Fruit fly (Drosophila melanogaster) whole organism, embryonic: ENCODE measurements around the gene mRpL48.

Source experiments
- Abd-B ChIP-seq: fragments of 200-800 bp; sonication (Bioruptor generic); optimal IDR thresholded peaks from 2 replicates; lab custom pipeline; 2018; ENCODE audit warnings: missing biosample characterization, mild to moderate bottlenecking, missing genetic modification characterization, moderate library complexity
- Asciz ChIP-seq: fragments of 200-800 bp; sonication (Bioruptor generic); optimal IDR thresholded peaks from 2 replicates; lab custom pipeline; 2017; ENCODE audit warnings: missing biosample characterization, mild to moderate bottlenecking, missing genetic modification characterization, missing genetic modification reagents
- CG10431 ChIP-seq: fragments of 200-800 bp; sonication (Bioruptor generic); optimal IDR thresholded peaks from 3 replicates; lab custom pipeline; 2018; ENCODE audit warnings: missing biosample characterization, mild to moderate bottlenecking, missing genetic modification characterization
- CG11504 ChIP-seq: fragments of 200-800 bp; sonication (Bioruptor generic); optimal IDR thresholded peaks from 3 replicates; lab custom pipeline; 2019; ENCODE audit warnings: missing biosample characterization, mild to moderate bottlenecking, missing genetic modification characterization, moderate library complexity
- CG13624 ChIP-seq: fragments of 200-800 bp; sonication (Bioruptor generic); optimal IDR thresholded peaks from 2 replicates; lab custom pipeline; 2016; ENCODE audit warnings: missing biosample characterization, missing genetic modification characterization
- CG14050 ChIP-seq: fragments of 200-800 bp; sonication (Bioruptor generic); IDR thresholded peaks from 3 replicates; pipeline ENCODE4 v1.3.6; 2022; ENCODE audit warnings: missing biosample characterization, missing genetic modification characterization
- CG14860 ChIP-seq: fragments of 200-800 bp; sonication (Bioruptor generic); IDR thresholded peaks from 3 replicates; pipeline ENCODE4 v1.3.6; 2022; ENCODE audit warnings: missing biosample characterization, missing genetic modification characterization; ENCODE audit not compliant: partially characterized antibody
- CG17802 ChIP-seq: fragments of 200-800 bp; sonication (Bioruptor generic); optimal IDR thresholded peaks from 2 replicates; lab custom pipeline; 2018; ENCODE audit warnings: missing biosample characterization, mild to moderate bottlenecking, missing genetic modification characterization, moderate library complexity
- CG18599 ChIP-seq: fragments of 200-800 bp; sonication (Bioruptor generic); optimal IDR thresholded peaks from 3 replicates; lab custom pipeline; 2017; ENCODE audit warnings: missing biosample characterization, missing genetic modification characterization, mild to moderate bottlenecking, moderate library complexity, missing genetic modification reagents
- CG2712 ChIP-seq: fragments of 200-800 bp; optimal IDR thresholded peaks from 3 replicates; lab custom pipeline; 2019; ENCODE audit warnings: missing biosample characterization, mild to moderate bottlenecking, missing genetic modification characterization, moderate library complexity
- CG30020 ChIP-seq: fragments of 200-800 bp; optimal IDR thresholded peaks from 2 replicates; lab custom pipeline; 2019; ENCODE audit warnings: missing biosample characterization, mild to moderate bottlenecking, missing genetic modification characterization, moderate library complexity
- CG6272 ChIP-seq: fragments of 200-800 bp; sonication (Bioruptor generic); IDR thresholded peaks from 2 replicates; pipeline ENCODE4 v1.3.6; 2022; ENCODE audit warnings: missing biosample characterization, missing genetic modification characterization
- CG6813 ChIP-seq: fragments of 200-800 bp; sonication (Bioruptor generic); optimal IDR thresholded peaks from 2 replicates; lab custom pipeline; 2017; ENCODE audit warnings: missing biosample characterization, missing genetic modification characterization, mild to moderate bottlenecking, moderate library complexity, missing genetic modification reagents
- CG9876 ChIP-seq: fragments of 200-800 bp; sonication (Bioruptor generic); optimal IDR thresholded peaks from 2 replicates; lab custom pipeline; 2016; ENCODE audit warnings: missing biosample characterization, missing genetic modification characterization
- CG9932 ChIP-seq: fragments of 200-800 bp; sonication (Bioruptor generic); IDR thresholded peaks from 2 replicates; pipeline ENCODE4 v1.3.6; 2022; ENCODE audit warnings: missing biosample characterization, missing genetic modification characterization
- Doc3 ChIP-seq: fragments of 200-800 bp; sonication (Bioruptor generic); IDR thresholded peaks from 3 replicates; pipeline ENCODE4 v1.3.6; 2022; ENCODE audit warnings: missing biosample characterization, missing genetic modification characterization; ENCODE audit not compliant: partially characterized antibody
- Drgx ChIP-seq: fragments of 200-800 bp; sonication (Bioruptor generic); IDR thresholded peaks from 2 replicates; pipeline ENCODE4 v1.3.6; 2022; ENCODE audit warnings: missing biosample characterization, missing genetic modification characterization
- Fer2 ChIP-seq: fragments of 200-800 bp; sonication (Bioruptor generic); optimal IDR thresholded peaks from 2 replicates; lab custom pipeline; 2018; ENCODE audit warnings: missing biosample characterization, mild to moderate bottlenecking, missing genetic modification characterization, moderate library complexity
- Gsc ChIP-seq: fragments of 200-800 bp; sonication (Bioruptor generic); IDR thresholded peaks from 2 replicates; pipeline ENCODE4 v1.3.6; 2022; ENCODE audit warnings: missing biosample characterization, missing genetic modification characterization
- HHEX ChIP-seq: fragments of 200-800 bp; sonication (Bioruptor generic); optimal IDR thresholded peaks from 3 replicates; lab custom pipeline; 2017; ENCODE audit warnings: missing biosample characterization, mild to moderate bottlenecking, missing genetic modification characterization, missing genetic modification reagents
- HLH54F ChIP-seq: fragments of 200-800 bp; sonication (Bioruptor generic); optimal IDR thresholded peaks from 3 replicates; lab custom pipeline; 2016; ENCODE audit warnings: missing biosample characterization, missing genetic modification characterization
- Lim3 ChIP-seq: fragments of 200-800 bp; sonication (Bioruptor generic); IDR thresholded peaks from 2 replicates; pipeline ENCODE4 v1.3.6; 2022; ENCODE audit warnings: missing biosample characterization, missing genetic modification characterization
- Lpt ChIP-seq: fragments of >200 bp; optimal IDR thresholded peaks from 2 replicates; lab custom pipeline; 2018; ENCODE audit warnings: missing biosample characterization, missing genetic modification characterization
- Nf-YC ChIP-seq: fragments of 200-800 bp; optimal IDR thresholded peaks from 3 replicates; lab custom pipeline; 2019; ENCODE audit warnings: missing biosample characterization, mild to moderate bottlenecking, missing genetic modification characterization, moderate library complexity
- Rx ChIP-seq: fragments of 200-800 bp; sonication (Bioruptor generic); IDR thresholded peaks from 2 replicates; pipeline ENCODE4 v1.3.6; 2022; ENCODE audit warnings: missing biosample characterization, missing genetic modification characterization
- Sry-δ ChIP-seq: fragments of 200-800 bp; sonication (Bioruptor generic); optimal IDR thresholded peaks from 2 replicates; lab custom pipeline; 2016; ENCODE audit warnings: missing biosample characterization, missing genetic modification characterization
- Stat92E ChIP-seq, 3 experiments: fragments of >200 bp in 2 of 3; fragments of 200-800 bp in 1 of 3; sonication (Bioruptor generic) in 1 of 3; optimal IDR thresholded peaks; 2 replicates each; lab custom pipeline; 2017 to 2019; ENCODE audit warnings: missing biosample characterization in 3 of 3, missing genetic modification characterization in 3 of 3, mild to moderate bottlenecking in 1 of 3, moderate library complexity in 1 of 3
- Tbp ChIP-seq: fragments of >200 bp; optimal IDR thresholded peaks from 2 replicates; lab custom pipeline; 2018; ENCODE audit warnings: missing biosample characterization, missing genetic modification characterization
- Xrp1 ChIP-seq: fragments of 200-800 bp; sonication (Bioruptor generic); IDR thresholded peaks from 2 replicates; pipeline ENCODE4 v1.3.6; 2022; ENCODE audit warnings: missing biosample characterization, missing genetic modification characterization
- amos ChIP-seq: fragments of 200-800 bp; sonication (Bioruptor generic); IDR thresholded peaks from 2 replicates; pipeline ENCODE4 v1.3.6; 2022; ENCODE audit warnings: missing biosample characterization, missing genetic modification characterization; ENCODE audit not compliant: partially characterized antibody
- aop ChIP-seq: fragments of 200-800 bp; sonication (Bioruptor generic); IDR thresholded peaks from 2 replicates; pipeline ENCODE4 v1.3.6; 2022; ENCODE audit warnings: missing biosample characterization, missing genetic modification characterization
- ap ChIP-seq: fragments of 200-800 bp; sonication (Bioruptor generic); IDR thresholded peaks from 2 replicates; pipeline ENCODE4 v1.3.6; 2022; ENCODE audit warnings: missing biosample characterization, missing genetic modification characterization
- ase ChIP-seq: fragments of 200-800 bp; sonication (Bioruptor generic); IDR thresholded peaks from 3 replicates; pipeline ENCODE4 v1.3.6; 2022; ENCODE audit warnings: missing biosample characterization, missing genetic modification characterization
- cato ChIP-seq: fragments of 200-800 bp; sonication (Bioruptor generic); optimal IDR thresholded peaks from 2 replicates; lab custom pipeline; 2016; ENCODE audit warnings: missing biosample characterization, missing genetic modification characterization, borderline replicate concordance
- cwo ChIP-seq: fragments of 200-800 bp; sonication (Bioruptor generic); optimal IDR thresholded peaks from 3 replicates; lab custom pipeline; 2017; ENCODE audit warnings: missing biosample characterization, missing genetic modification characterization, mild to moderate bottlenecking, moderate library complexity, missing genetic modification reagents
- dmrt11E ChIP-seq: fragments of 200-800 bp; sonication (Bioruptor generic); optimal IDR thresholded peaks from 3 replicates; lab custom pipeline; 2018; ENCODE audit warnings: missing biosample characterization, mild to moderate bottlenecking, missing genetic modification characterization, moderate library complexity
- dpn ChIP-seq, 2 experiments: fragments of 200-800 bp; sonication (Bioruptor generic); optimal IDR thresholded peaks; 3 replicates each; lab custom pipeline; 2016; ENCODE audit warnings: missing biosample characterization in 2 of 2, missing genetic modification characterization in 2 of 2
- dysf ChIP-seq: fragments of 200-800 bp; sonication (Bioruptor generic); IDR thresholded peaks from 3 replicates; pipeline ENCODE4 v1.3.6; 2022; ENCODE audit warnings: missing biosample characterization, missing genetic modification characterization
- esg ChIP-seq: fragments of 200-800 bp; sonication (Bioruptor generic); conservative IDR thresholded peaks from 2 replicates; pipeline ENCODE4 v1.3.6; 2022; ENCODE audit warnings: missing biosample characterization, missing genetic modification characterization
- grau ChIP-seq: fragments of 200-800 bp; optimal IDR thresholded peaks from 3 replicates; lab custom pipeline; 2019; ENCODE audit warnings: missing biosample characterization, mild to moderate bottlenecking, missing genetic modification characterization, moderate library complexity
- kah ChIP-seq: fragments of 200-800 bp; sonication (Bioruptor generic); optimal IDR thresholded peaks from 2 replicates; lab custom pipeline; 2018; ENCODE audit warnings: missing biosample characterization, mild to moderate bottlenecking, missing genetic modification characterization
- lmd ChIP-seq: fragments of 200-800 bp; sonication (Bioruptor generic); IDR thresholded peaks from 2 replicates; pipeline ENCODE4 v1.3.6; 2022; ENCODE audit warnings: missing biosample characterization, missing genetic modification characterization
- luna ChIP-seq: fragments of 200-800 bp; sonication (Bioruptor generic); optimal IDR thresholded peaks from 2 replicates; lab custom pipeline; 2016; ENCODE audit warnings: missing biosample characterization, missing genetic modification characterization
- nerfin-1 ChIP-seq: fragments of 200-800 bp; sonication (Bioruptor generic); optimal IDR thresholded peaks from 3 replicates; lab custom pipeline; 2019; ENCODE audit warnings: missing biosample characterization, mild to moderate bottlenecking, missing genetic modification characterization, moderate library complexity
- p53 ChIP-seq: fragments of 200-800 bp; sonication (Bioruptor generic); optimal IDR thresholded peaks from 2 replicates; lab custom pipeline; 2016; ENCODE audit warnings: missing biosample characterization, missing genetic modification characterization
- phol ChIP-seq: fragments of 200-800 bp; sonication (Bioruptor generic); optimal IDR thresholded peaks from 3 replicates; lab custom pipeline; 2018; ENCODE audit warnings: missing biosample characterization, mild to moderate bottlenecking, missing genetic modification characterization, moderate library complexity
- ranshi ChIP-seq: fragments of 200-800 bp; sonication (Bioruptor generic); IDR thresholded peaks from 2 replicates; pipeline ENCODE4 v1.3.6; 2022; ENCODE audit warnings: missing biosample characterization, missing genetic modification characterization
- row ChIP-seq: fragments of 200-800 bp; sonication (Bioruptor generic); IDR thresholded peaks from 3 replicates; pipeline ENCODE4 v1.3.6; 2022; ENCODE audit warnings: missing biosample characterization, missing genetic modification characterization
- sima ChIP-seq: fragments of 200-800 bp; sonication (Bioruptor generic); optimal IDR thresholded peaks from 2 replicates; lab custom pipeline; 2016; ENCODE audit warnings: missing biosample characterization, missing genetic modification characterization
- ssp ChIP-seq: fragments of 200-800 bp; sonication (Bioruptor generic); IDR thresholded peaks from 2 replicates; pipeline ENCODE4 v1.3.6; 2022; ENCODE audit warnings: missing biosample characterization, missing genetic modification characterization
- tio ChIP-seq: fragments of 200-800 bp; sonication (Bioruptor generic); optimal IDR thresholded peaks from 2 replicates; lab custom pipeline; 2017; ENCODE audit warnings: missing biosample characterization, missing genetic modification characterization, inconsistent platforms
- tx ChIP-seq: fragments of 200-800 bp; sonication (Bioruptor generic); optimal IDR thresholded peaks from 2 replicates; lab custom pipeline; 2016; ENCODE audit warnings: missing biosample characterization, missing genetic modification characterization

The mRpL48 gene

DNA sequence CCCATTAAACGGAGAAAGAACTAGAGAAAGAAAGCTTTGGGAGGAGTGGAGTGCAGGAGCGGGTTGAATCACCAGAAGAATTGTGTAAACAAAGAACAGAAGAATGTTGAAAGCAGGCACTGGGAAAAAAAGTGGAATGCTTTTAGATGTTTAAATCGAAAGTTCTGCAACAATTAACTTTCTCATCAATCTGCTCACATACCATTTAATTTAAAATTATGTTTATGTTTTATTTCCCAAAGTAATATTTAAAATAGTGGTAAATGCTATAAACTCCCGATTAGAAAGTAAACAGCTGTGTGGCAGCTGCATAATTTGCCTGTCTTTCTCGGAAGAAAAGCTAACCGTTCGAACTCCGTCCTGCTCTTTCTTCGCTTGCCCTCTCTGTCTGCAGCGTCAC is 27.8 kb downstream of the mRpL48 start (continued):
- TF ChIP-seq CG2712 (tag; lab: Kevin White, UChicago) (peak; percentile 58), Abd-B (no peak), kah (GFP tag; lab: Kevin White, UChicago) (no peak), CG6813 (GFP tag; lab: Kevin White, UChicago) (no peak), grau (tag; lab: Kevin White, UChicago) (peak; percentile 20), esg (GFP tag; lab: Robert Waterston, UW) (no peak), ap (GFP tag; lab: Robert Waterston, UW) (no peak), amos (GFP tag; lab: Robert Waterston, UW) (no peak), CG10431 (GFP tag; lab: Kevin White, UChicago) (no peak), Stat92E (GFP tag; optimal IDR thresholded peaks at IDR 0.05; lab: Kevin White, UChicago) (peak in 1 of 3 experiments; percentile 55), sima (GFP tag; lab: Kevin White, UChicago) (no peak), p53 (no peak), Asciz (GFP tag; lab: Kevin White, UChicago) (peak; percentile 38), CG30020 (tag; lab: Kevin White, UChicago) (no peak), Nf-YC (tag; lab: Kevin White, UChicago) (no peak), CG9876 (no peak), Sry-δ (GFP tag; lab: Kevin White, UChicago) (no peak), CG9932 (GFP tag; lab: Robert Waterston, UW) (no peak), ssp (GFP tag; lab: Robert Waterston, UW) (no peak), CG18599 (GFP tag; lab: Kevin White, UChicago) (no peak), nerfin-1 (no peak), Doc3 (GFP tag; lab: Robert Waterston, UW) (no peak), Lim3 (GFP tag; lab: Robert Waterston, UW) (no peak), Tbp (GFP tag; lab: Kevin White, UChicago) (no peak), luna (GFP tag; lab: Kevin White, UChicago) (no peak), tx (GFP tag; lab: Kevin White, UChicago) (no peak), lmd (GFP tag; lab: Robert Waterston, UW) (no peak), ranshi (GFP tag; lab: Robert Waterston, UW) (no peak), cato (GFP tag; lab: Kevin White, UChicago) (no peak), Lpt (GFP tag; lab: Kevin White, UChicago) (no peak), CG17802 (tag; lab: Kevin White, UChicago) (no peak), row (GFP tag; lab: Robert Waterston, UW) (peak; percentile 42; the same call in 2 of the 3 replicates), aop (GFP tag; lab: Robert Waterston, UW) (no peak), ase (GFP tag; lab: Robert Waterston, UW) (no peak), Fer2 (tag; lab: Kevin White, UChicago) (no peak), Rx (GFP tag; lab: Robert Waterston, UW) (no peak), dmrt11E (tag; lab: Kevin White, UChicago) (no peak), Drgx (GFP tag; lab: Robert Waterston, UW) (peak; percentile 41; the same call in 1 of the 2 replicates), CG13624 (no peak), Gsc (GFP tag; lab: Robert Waterston, UW) (no peak), CG14860 (GFP tag; lab: Robert Waterston, UW) (no peak), CG14050 (GFP tag; lab: Robert Waterston, UW) (no peak), tio (GFP tag; lab: Kevin White, UChicago) (no peak), CG11504 (tag; lab: Kevin White, UChicago) (no peak), dysf (GFP tag; lab: Robert Waterston, UW) (no peak), dpn (GFP tag; optimal IDR thresholded peaks at IDR 0.05; lab: Kevin White, UChicago) (peak in 1 of 2 experiments; percentile 4), HLH54F (GFP tag; lab: Kevin White, UChicago) (no peak), Xrp1 (GFP tag; lab: Robert Waterston, UW) (peak; percentile 30; the same call in 1 of the 2 replicates), HHEX (GFP tag; lab: Kevin White, UChicago) (no peak), CG6272 (GFP tag; lab: Robert Waterston, UW) (no peak), cwo (GFP tag; lab: Kevin White, UChicago) (no peak), phol (tag; lab: Kevin White, UChicago) (peak; percentile 62)
